Fruit fly (Drosophila melanogaster) whole organism, pupa: ENCODE results near the gene CG31870.

Experiments
- CG10348 ChIP-seq: fragments of 200-800 bp; sonication (Bioruptor generic); IDR thresholded peaks from 2 replicates; pipeline ENCODE4 v1.3.6; 2022; ENCODE audit warnings: missing biosample characterization, missing genetic modification characterization
- CG12605 ChIP-seq: fragments of 200-800 bp; sonication (Bioruptor generic); IDR thresholded peaks from 2 replicates; pipeline ENCODE4 v1.3.6; 2022; ENCODE audit warnings: missing biosample characterization, missing genetic modification characterization
- CG13204 ChIP-seq: fragments of 200-800 bp; sonication (Bioruptor generic); optimal IDR thresholded peaks from 2 replicates; lab custom pipeline; 2018; ENCODE audit warnings: missing biosample characterization, mild to moderate bottlenecking, missing genetic modification characterization, moderate library complexity
- CG14655 ChIP-seq: fragments of 200-800 bp; sonication (Bioruptor generic); optimal IDR thresholded peaks from 3 replicates; lab custom pipeline; 2017; ENCODE audit warnings: mild to moderate bottlenecking, missing biosample characterization, missing genetic modification reagents, missing genetic modification characterization
- CG15710 ChIP-seq: fragments of 200-800 bp; sonication (Bioruptor generic); optimal IDR thresholded peaks from 2 replicates; lab custom pipeline; 2018; ENCODE audit warnings: missing biosample characterization, mild to moderate bottlenecking, missing genetic modification characterization, moderate library complexity
- CG17806 ChIP-seq: fragments of 200-800 bp; sonication (Bioruptor generic); optimal IDR thresholded peaks from 2 replicates; lab custom pipeline; 2018; ENCODE audit warnings: missing biosample characterization, mild to moderate bottlenecking, missing genetic modification characterization, moderate library complexity
- CG32121 ChIP-seq: fragments of 200-800 bp; sonication (Bioruptor generic); IDR thresholded peaks from 2 replicates; pipeline ENCODE4 v1.3.6; 2022; ENCODE audit warnings: missing biosample characterization, missing genetic modification characterization
- CG34367 ChIP-seq: fragments of 200-800 bp; sonication (Bioruptor generic); optimal IDR thresholded peaks from 2 replicates; lab custom pipeline; 2018; ENCODE audit warnings: missing biosample characterization, mild to moderate bottlenecking, missing genetic modification characterization
- CG4496 ChIP-seq: fragments of 200-800 bp; sonication (Bioruptor generic); IDR thresholded peaks from 3 replicates; pipeline ENCODE4 v1.3.6; 2022; ENCODE audit warnings: missing biosample characterization, missing genetic modification characterization
- CG8159 ChIP-seq: fragments of 200-800 bp; sonication (Bioruptor generic); optimal IDR thresholded peaks from 3 replicates; lab custom pipeline; 2018; ENCODE audit warnings: missing biosample characterization, mild to moderate bottlenecking, missing genetic modification characterization, moderate library complexity
- CG8301 ChIP-seq: fragments of 200-800 bp; sonication (Bioruptor generic); optimal IDR thresholded peaks from 2 replicates; lab custom pipeline; 2018; ENCODE audit warnings: missing biosample characterization, mild to moderate bottlenecking, missing genetic modification characterization
- CG9948 ChIP-seq: fragments of 200-800 bp; sonication (Bioruptor generic); optimal IDR thresholded peaks from 2 replicates; lab custom pipeline; 2018; ENCODE audit warnings: missing biosample characterization, mild to moderate bottlenecking, missing genetic modification characterization, moderate library complexity
- D1 ChIP-seq: fragments of 200-800 bp; sonication (Bioruptor generic); optimal IDR thresholded peaks from 2 replicates; lab custom pipeline; 2018; ENCODE audit warnings: missing biosample characterization, mild to moderate bottlenecking, missing genetic modification characterization, moderate library complexity
- EcR ChIP-seq: fragments of 200-800 bp; sonication (Bioruptor generic); optimal IDR thresholded peaks from 3 replicates; lab custom pipeline; 2019; ENCODE audit warnings: missing biosample characterization, missing genetic modification characterization, mild to moderate bottlenecking, moderate library complexity, missing genetic modification reagents
- Ets98B ChIP-seq: fragments of 200-800 bp; sonication (Bioruptor generic); IDR thresholded peaks from 2 replicates; pipeline ENCODE4 v1.3.6; 2022; ENCODE audit warnings: missing biosample characterization, missing genetic modification characterization
- Pif1A ChIP-seq: fragments of 200-800 bp; sonication (Bioruptor generic); optimal IDR thresholded peaks from 3 replicates; lab custom pipeline; 2016; ENCODE audit warnings: missing biosample characterization, missing genetic modification characterization
- Pif1B ChIP-seq: fragments of 200-800 bp; sonication (Bioruptor generic); optimal IDR thresholded peaks from 3 replicates; lab custom pipeline; 2016; ENCODE audit warnings: missing biosample characterization, missing genetic modification characterization
- Snoo ChIP-seq: fragments of 200-800 bp; sonication (Bioruptor generic); optimal IDR thresholded peaks from 3 replicates; lab custom pipeline; 2017; ENCODE audit warnings: missing biosample characterization, mild to moderate bottlenecking, missing genetic modification characterization, inconsistent platforms
- fd96Ca ChIP-seq: fragments of 200-800 bp; sonication (Bioruptor generic); IDR thresholded peaks from 3 replicates; pipeline ENCODE4 v1.3.6; 2022; ENCODE audit warnings: missing biosample characterization, missing genetic modification characterization
- gl ChIP-seq: fragments of 200-800 bp; sonication (Bioruptor generic); optimal IDR thresholded peaks from 2 replicates; lab custom pipeline; 2018; ENCODE audit warnings: missing biosample characterization, mild to moderate bottlenecking, missing genetic modification characterization
- rn ChIP-seq: fragments of 200-800 bp; sonication (Bioruptor generic); IDR thresholded peaks from 2 replicates; pipeline ENCODE4 v1.3.6; 2022; ENCODE audit warnings: missing biosample characterization, missing genetic modification characterization

CG31870 gene

dm6 chr2L:10801951-10802780 lies 12.1 kb downstream of the CG31870 start:
- TF ChIP-seq EcR (GFP tag; lab: Kevin White, UChicago) = no peak
- no peak for TF ChIP-seq CG10348
- TF ChIP-seq, all 21 proteins: peak for 0

- TF ChIP-seq CG17806 (tag; lab: Kevin White, UChicago) (no peak), CG8301 (tag; lab: Kevin White, UChicago) (no peak), rn (no peak), Ets98B (GFP tag; lab: Robert Waterston, UW) (no peak), D1 (tag; lab: Kevin White, UChicago) (no peak), CG8159 (tag; lab: Kevin White, UChicago) (no peak), CG9948 (tag; lab: Kevin White, UChicago) (no peak), Snoo (tag; lab: Kevin White, UChicago) (no peak), CG10348 (no peak), CG15710 (no peak), CG14655 (no peak), Pif1B (GFP tag; lab: Kevin White, UChicago) (no peak)
Measured at dm6 chr2L:10818807-10819206, 28.8 kb downstream of the CG31870 start, which contains the start of gene CG6508. Gene CG6508, plus strand, starts transcription at chr2L:10819107.

- no peak for TF ChIP-seq gl (tag; lab: Kevin White, UChicago)
- TF ChIP-seq CG4496 (GFP tag; lab: Robert Waterston, UW) = no peak
- no peak for TF ChIP-seq CG15710
- TF ChIP-seq rn = no peak
- TF ChIP-seq CG8159 (tag; lab: Kevin White, UChicago) = no peak
- TF ChIP-seq EcR (GFP tag; lab: Kevin White, UChicago) = no peak
- TF ChIP-seq Ets98B (GFP tag; lab: Robert Waterston, UW) = no peak
- no peak for TF ChIP-seq Snoo (tag; lab: Kevin White, UChicago)
- no peak for TF ChIP-seq CG14655
- TF ChIP-seq fd96Ca (GFP tag; lab: Robert Waterston, UW) = no peak
- TF ChIP-seq Pif1A (GFP tag; lab: Kevin White, UChicago) = no peak
- no peak for TF ChIP-seq D1 (tag; lab: Kevin White, UChicago)
- TF ChIP-seq CG17806 (tag; lab: Kevin White, UChicago) = no peak
Measured at dm6 chr2L:10820405-10820804, 30.4 kb downstream of the CG31870 start, which contains the start of gene CG17134. Gene CG17134, plus strand, starts transcription at chr2L:10820705.

dm6 chr2L:10822620-10823019 lies 32.6 kb downstream of the CG31870 start:
- TF ChIP-seq fd96Ca (GFP tag; lab: Robert Waterston, UW) (no peak), CG34367 (tag; lab: Kevin White, UChicago) (no peak), CG12605 (GFP tag; lab: Robert Waterston, UW) (no peak), CG13204 (GFP tag; lab: Kevin White, UChicago) (no peak), CG32121 (GFP tag; lab: Robert Waterston, UW) (no peak), Snoo (tag; lab: Kevin White, UChicago) (no peak), CG17806 (tag; lab: Kevin White, UChicago) (no peak), CG8159 (tag; lab: Kevin White, UChicago) (no peak), EcR (GFP tag; lab: Kevin White, UChicago) (no peak), CG14655 (no peak), Ets98B (GFP tag; lab: Robert Waterston, UW) (no peak), CG15710 (no peak)

- TF ChIP-seq rn (no peak), CG13204 (GFP tag; lab: Kevin White, UChicago) (no peak), Pif1B (GFP tag; lab: Kevin White, UChicago) (no peak), CG10348 (no peak), D1 (tag; lab: Kevin White, UChicago) (no peak), CG8159 (tag; lab: Kevin White, UChicago) (no peak), CG12605 (GFP tag; lab: Robert Waterston, UW) (no peak), CG15710 (no peak), CG8301 (tag; lab: Kevin White, UChicago) (no peak), CG14655 (no peak), fd96Ca (GFP tag; lab: Robert Waterston, UW) (no peak), Snoo (tag; lab: Kevin White, UChicago) (no peak), CG32121 (GFP tag; lab: Robert Waterston, UW) (no peak), CG9948 (tag; lab: Kevin White, UChicago) (no peak), CG34367 (tag; lab: Kevin White, UChicago) (no peak), CG4496 (GFP tag; lab: Robert Waterston, UW) (no peak), CG17806 (tag; lab: Kevin White, UChicago) (no peak), EcR (GFP tag; lab: Kevin White, UChicago) (no peak)
- TF ChIP-seq, all 21 proteins: peak for 0
Measured at dm6 chr2L:10831590-10831989, 41.6 kb downstream of the CG31870 start.

- TF ChIP-seq CG12605 (GFP tag; lab: Robert Waterston, UW) (peak; percentile 76), CG8301 (tag; lab: Kevin White, UChicago) (no peak), D1 (tag; lab: Kevin White, UChicago) (no peak)
Measured at dm6 chr2L:10837491-10837890, 47.5 kb downstream of the CG31870 start, which contains the start of gene Nos. Gene Nos, minus strand, starts transcription at chr2L:10837511.
